Worm (Caenorhabditis elegans) whole organism, early embryonic: Measurements from ENCODE around the gene fut-4.

Experiments used
- aly-1 ChIP-seq: sonication (generic microtip); optimal IDR thresholded peaks from 2 replicates; lab custom pipeline; 2016; ENCODE audit warnings: missing genetic modification characterization, missing compliant biosample characterization
- ama-1 ChIP-seq: fragments of 150-350 bp; optimal IDR thresholded peaks from 2 replicates; lab custom pipeline; 2014
- ets-7 ChIP-seq: sonication (generic microtip); optimal IDR thresholded peaks from 2 replicates; lab custom pipeline; 2016; ENCODE audit warnings: missing genotype, missing genetic modification characterization, missing compliant biosample characterization
- flt-1 ChIP-seq: fragments of 200-800 bp; sonication (Bioruptor generic); IDR thresholded peaks from 2 replicates; pipeline ENCODE4 v1.3.6; 2022; ENCODE audit warnings: missing genetic modification characterization, missing compliant biosample characterization
- hmg-4 ChIP-seq: fragments of 200-800 bp; sonication (Bioruptor generic); optimal IDR thresholded peaks from 2 replicates; lab custom pipeline; 2018; ENCODE audit warnings: mild to moderate bottlenecking, missing genetic modification characterization, missing compliant biosample characterization
- hnd-1 ChIP-seq: sonication (generic microtip); optimal IDR thresholded peaks from 2 replicates; lab custom pipeline; 2016; ENCODE audit warnings: missing genetic modification characterization, missing compliant biosample characterization
- pes-1 ChIP-seq: fragments of 200-800 bp; sonication (Bioruptor generic); IDR thresholded peaks from 2 replicates; pipeline ENCODE4 v1.3.6; 2022; ENCODE audit warnings: missing genetic modification reagents, missing genetic modification characterization, missing compliant biosample characterization
- tbx-11 ChIP-seq: fragments of 200-800 bp; sonication (Bioruptor generic); IDR thresholded peaks from 2 replicates; pipeline ENCODE4 v1.3.6; 2022; ENCODE audit warnings: missing genetic modification characterization, missing compliant biosample characterization
- tbx-37 ChIP-seq: fragments of 200-800 bp; sonication (Bioruptor generic); conservative IDR thresholded peaks from 2 replicates; pipeline ENCODE4 v1.3.6; 2022; ENCODE audit warnings: missing genetic modification reagents, missing genetic modification characterization, missing compliant biosample characterization

DNA sequence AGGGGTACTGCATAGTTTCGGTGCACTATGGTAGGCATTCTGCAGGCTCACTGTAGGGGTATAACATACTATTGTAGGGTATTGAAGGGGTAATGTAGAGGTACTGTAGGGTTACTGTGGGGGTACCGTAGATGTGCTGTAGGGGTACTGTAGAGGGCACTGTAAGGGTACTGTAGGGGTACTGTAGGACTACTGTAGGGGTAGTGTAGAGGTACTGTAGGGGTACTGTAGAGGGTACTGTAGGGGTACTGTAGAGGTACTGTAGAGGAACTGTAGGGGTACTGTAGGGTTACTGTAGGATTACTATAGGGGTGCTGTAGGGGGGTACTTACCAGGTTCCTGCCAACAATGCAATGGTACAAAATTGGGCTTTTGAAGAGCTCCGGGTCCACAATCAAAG, 7.8 kb upstream of the fut-4 start:
- TF ChIP-seq ama-1 (lab: Kevin White, UChicago) = no peak
- no peak for TF ChIP-seq ets-7 (tag; lab: Kevin White, UChicago)
- no peak for TF ChIP-seq tbx-37 (GFP tag; lab: Robert Waterston, UW)
- TF ChIP-seq tbx-11 (GFP tag; lab: Robert Waterston, UW) = no peak
- TF ChIP-seq pes-1 (GFP tag; lab: Robert Waterston, UW) = no peak
- no peak for TF ChIP-seq flt-1 (GFP tag; lab: Robert Waterston, UW)
- TF ChIP-seq aly-1 (tag; lab: Kevin White, UChicago) = no peak
- TF ChIP-seq hnd-1 (tag; lab: Kevin White, UChicago) = no peak
- TF ChIP-seq hmg-4 (GFP tag; lab: Kevin White, UChicago) = no peak
